Fruit fly (Drosophila melanogaster) whole organism, pupa: ENCODE results near the gene CG43672.

Experiments used
- CG10348 ChIP-seq: fragments of 200-800 bp; sonication (Bioruptor generic); IDR thresholded peaks from 2 replicates; pipeline ENCODE4 v1.3.6; 2022; ENCODE audit warnings: missing biosample characterization, missing genetic modification characterization
- CG12605 ChIP-seq: fragments of 200-800 bp; sonication (Bioruptor generic); IDR thresholded peaks from 2 replicates; pipeline ENCODE4 v1.3.6; 2022; ENCODE audit warnings: missing biosample characterization, missing genetic modification characterization
- CG13204 ChIP-seq: fragments of 200-800 bp; sonication (Bioruptor generic); optimal IDR thresholded peaks from 2 replicates; lab custom pipeline; 2018; ENCODE audit warnings: missing biosample characterization, mild to moderate bottlenecking, missing genetic modification characterization, moderate library complexity
- CG14655 ChIP-seq: fragments of 200-800 bp; sonication (Bioruptor generic); optimal IDR thresholded peaks from 3 replicates; lab custom pipeline; 2017; ENCODE audit warnings: mild to moderate bottlenecking, missing biosample characterization, missing genetic modification reagents, missing genetic modification characterization
- CG15710 ChIP-seq: fragments of 200-800 bp; sonication (Bioruptor generic); optimal IDR thresholded peaks from 2 replicates; lab custom pipeline; 2018; ENCODE audit warnings: missing biosample characterization, mild to moderate bottlenecking, missing genetic modification characterization, moderate library complexity
- CG17806 ChIP-seq: fragments of 200-800 bp; sonication (Bioruptor generic); optimal IDR thresholded peaks from 2 replicates; lab custom pipeline; 2018; ENCODE audit warnings: missing biosample characterization, mild to moderate bottlenecking, missing genetic modification characterization, moderate library complexity
- CG32121 ChIP-seq: fragments of 200-800 bp; sonication (Bioruptor generic); IDR thresholded peaks from 2 replicates; pipeline ENCODE4 v1.3.6; 2022; ENCODE audit warnings: missing biosample characterization, missing genetic modification characterization
- CG34367 ChIP-seq: fragments of 200-800 bp; sonication (Bioruptor generic); optimal IDR thresholded peaks from 2 replicates; lab custom pipeline; 2018; ENCODE audit warnings: missing biosample characterization, mild to moderate bottlenecking, missing genetic modification characterization
- CG4496 ChIP-seq: fragments of 200-800 bp; sonication (Bioruptor generic); IDR thresholded peaks from 3 replicates; pipeline ENCODE4 v1.3.6; 2022; ENCODE audit warnings: missing biosample characterization, missing genetic modification characterization
- CG8159 ChIP-seq: fragments of 200-800 bp; sonication (Bioruptor generic); optimal IDR thresholded peaks from 3 replicates; lab custom pipeline; 2018; ENCODE audit warnings: missing biosample characterization, mild to moderate bottlenecking, missing genetic modification characterization, moderate library complexity
- CG8301 ChIP-seq: fragments of 200-800 bp; sonication (Bioruptor generic); optimal IDR thresholded peaks from 2 replicates; lab custom pipeline; 2018; ENCODE audit warnings: missing biosample characterization, mild to moderate bottlenecking, missing genetic modification characterization
- CG9948 ChIP-seq: fragments of 200-800 bp; sonication (Bioruptor generic); optimal IDR thresholded peaks from 2 replicates; lab custom pipeline; 2018; ENCODE audit warnings: missing biosample characterization, mild to moderate bottlenecking, missing genetic modification characterization, moderate library complexity
- D1 ChIP-seq: fragments of 200-800 bp; sonication (Bioruptor generic); optimal IDR thresholded peaks from 2 replicates; lab custom pipeline; 2018; ENCODE audit warnings: missing biosample characterization, mild to moderate bottlenecking, missing genetic modification characterization, moderate library complexity
- EcR ChIP-seq: fragments of 200-800 bp; sonication (Bioruptor generic); optimal IDR thresholded peaks from 3 replicates; lab custom pipeline; 2019; ENCODE audit warnings: missing biosample characterization, missing genetic modification characterization, mild to moderate bottlenecking, moderate library complexity, missing genetic modification reagents
- Ets98B ChIP-seq: fragments of 200-800 bp; sonication (Bioruptor generic); IDR thresholded peaks from 2 replicates; pipeline ENCODE4 v1.3.6; 2022; ENCODE audit warnings: missing biosample characterization, missing genetic modification characterization
- Pif1A ChIP-seq: fragments of 200-800 bp; sonication (Bioruptor generic); optimal IDR thresholded peaks from 3 replicates; lab custom pipeline; 2016; ENCODE audit warnings: missing biosample characterization, missing genetic modification characterization
- Pif1B ChIP-seq: fragments of 200-800 bp; sonication (Bioruptor generic); optimal IDR thresholded peaks from 3 replicates; lab custom pipeline; 2016; ENCODE audit warnings: missing biosample characterization, missing genetic modification characterization
- Snoo ChIP-seq: fragments of 200-800 bp; sonication (Bioruptor generic); optimal IDR thresholded peaks from 3 replicates; lab custom pipeline; 2017; ENCODE audit warnings: missing biosample characterization, mild to moderate bottlenecking, missing genetic modification characterization, inconsistent platforms
- fd96Ca ChIP-seq: fragments of 200-800 bp; sonication (Bioruptor generic); IDR thresholded peaks from 3 replicates; pipeline ENCODE4 v1.3.6; 2022; ENCODE audit warnings: missing biosample characterization, missing genetic modification characterization
- gl ChIP-seq: fragments of 200-800 bp; sonication (Bioruptor generic); optimal IDR thresholded peaks from 2 replicates; lab custom pipeline; 2018; ENCODE audit warnings: missing biosample characterization, mild to moderate bottlenecking, missing genetic modification characterization
- rn ChIP-seq: fragments of 200-800 bp; sonication (Bioruptor generic); IDR thresholded peaks from 2 replicates; pipeline ENCODE4 v1.3.6; 2022; ENCODE audit warnings: missing biosample characterization, missing genetic modification characterization

CG43672 gene

dm6 chrX:15788235-15789187 lies 15.7 kb downstream of the CG43672 start, which contains the start of gene Rhp:
Rhp (plus strand) TSS chrX:15788897.
- peak; percentile 35 for TF ChIP-seq EcR (GFP tag; lab: Kevin White, UChicago)
- TF ChIP-seq CG9948 (tag; lab: Kevin White, UChicago): peak; percentile 35
- TF ChIP-seq Snoo (tag; lab: Kevin White, UChicago): peak; percentile 55
- peak; percentile 60 for TF ChIP-seq CG15710
- peak; percentile 59; the same call in 2 of the 3 replicates for TF ChIP-seq CG4496 (GFP tag; lab: Robert Waterston, UW)
- peak; percentile 58 for TF ChIP-seq CG17806 (tag; lab: Kevin White, UChicago)
- peak; percentile 19; the same call in 1 of the 2 replicates for TF ChIP-seq CG32121 (GFP tag; lab: Robert Waterston, UW)
- TF ChIP-seq Pif1B (GFP tag; lab: Kevin White, UChicago): no peak
- no peak; the same call in 1 of the 2 replicates for TF ChIP-seq CG12605
- TF ChIP-seq CG14655 (GFP tag; lab: Kevin White, UChicago): no peak
- no peak for TF ChIP-seq Pif1A (GFP tag; lab: Kevin White, UChicago)
- TF ChIP-seq CG34367 (tag; lab: Kevin White, UChicago): peak; percentile 59
- TF ChIP-seq Ets98B (GFP tag; lab: Robert Waterston, UW): peak; percentile 30; the same call in 1 of the 2 replicates
- TF ChIP-seq CG10348 (GFP tag; lab: Robert Waterston, UW): no peak
- TF ChIP-seq gl (tag; lab: Kevin White, UChicago): peak; percentile 79
- TF ChIP-seq CG8159 (tag; lab: Kevin White, UChicago): no peak
- no peak for TF ChIP-seq fd96Ca (GFP tag; lab: Robert Waterston, UW)
- TF ChIP-seq rn: no peak
- no peak for TF ChIP-seq CG13204 (GFP tag; lab: Kevin White, UChicago)
- no peak for TF ChIP-seq D1
- no peak for TF ChIP-seq CG8301 (tag; lab: Kevin White, UChicago)
- TF ChIP-seq, all 21 proteins: peak for 10

dm6 chrX:15795951-15796443 lies 23.2 kb downstream of the CG43672 start, which contains the start of gene sordd1:
sordd1 (minus strand) TSS chrX:15796028.
- TF ChIP-seq CG4496 (GFP tag; lab: Robert Waterston, UW): peak; percentile 55; the same call in 2 of the 3 replicates
- TF ChIP-seq CG32121 (GFP tag; lab: Robert Waterston, UW): 0 out of 2 replicates have a peak, but pooled peaks have one; percentile 15
- 0 out of 2 replicates have a peak, but pooled peaks have one; percentile 6 for TF ChIP-seq CG12605
- 0 out of 2 replicates have a peak, but pooled peaks have one; percentile 14 for TF ChIP-seq Ets98B (GFP tag; lab: Robert Waterston, UW)

- peak; percentile 52; the same call in 2 of the 3 replicates for TF ChIP-seq CG4496 (GFP tag; lab: Robert Waterston, UW)
- TF ChIP-seq, all 21 proteins: peak for 1; not testable (repeated sequence) for 20
These were observed 26.4 kb downstream of the CG43672 start, which contains the start of the genes sordd2 and CG15602 for dm6 chrX:15799085-15799557. sordd2 (minus strand) TSS chrX:15799162. CG15602 (plus strand) TSS chrX:15799426.

dm6 chrX:15802880-15803650 lies 30.3 kb downstream of the CG43672 start:
- TF ChIP-seq gl (tag; lab: Kevin White, UChicago) (no peak), CG9948 (tag; lab: Kevin White, UChicago) (peak; percentile 21), CG15710 (peak; percentile 3), Snoo (tag; lab: Kevin White, UChicago) (no peak), CG8301 (tag; lab: Kevin White, UChicago) (no peak), CG4496 (GFP tag; lab: Robert Waterston, UW) (0 out of 3 replicates have a peak, but pooled peaks have one; percentile 32), CG8159 (tag; lab: Kevin White, UChicago) (peak; percentile 22), CG34367 (tag; lab: Kevin White, UChicago) (peak; percentile 0), CG17806 (tag; lab: Kevin White, UChicago) (peak; percentile 22)

- TF ChIP-seq EcR (GFP tag; lab: Kevin White, UChicago): no peak
- TF ChIP-seq Ets98B (GFP tag; lab: Robert Waterston, UW): peak; percentile 54; the same call in 1 of the 2 replicates
These were observed 31.2 kb downstream of the CG43672 start, which contains the start of the genes PGRP-LE and sd for dm6 chrX:15803764-15804563. PGRP-LE (minus strand) TSS chrX:15803880. sd (plus strand) TSS chrX:15804370.
